Worm (Caenorhabditis elegans) whole organism, young adult: Measurements from ENCODE around the gene brap-2.

Experiments
- ceh-40 ChIP-seq: fragments of 200-800 bp; sonication (Bioruptor generic); IDR thresholded peaks from 2 replicates; pipeline ENCODE4 v1.3.6; 2022; ENCODE audit warnings: missing genetic modification characterization, missing compliant biosample characterization
- ceh-91 ChIP-seq: fragments of 200-800 bp; sonication (Bioruptor generic); IDR thresholded peaks from 2 replicates; pipeline ENCODE4 v1.3.6; 2022; ENCODE audit warnings: missing genetic modification reagents, missing genetic modification characterization, missing compliant biosample characterization
- die-1 ChIP-seq: sonication (generic microtip); optimal IDR thresholded peaks from 2 replicates; lab custom pipeline; 2016; ENCODE audit warnings: missing genotype, mild to moderate bottlenecking, missing genetic modification characterization, missing compliant biosample characterization
- rcor-1 ChIP-seq: fragments of 200-800 bp; sonication (Bioruptor generic); IDR thresholded peaks from 2 replicates; pipeline ENCODE4 v1.3.6; 2022; ENCODE audit warnings: missing genetic modification reagents, missing genetic modification characterization, missing compliant biosample characterization
- sea-2 ChIP-seq: fragments of 200-800 bp; sonication (Bioruptor generic); IDR thresholded peaks from 2 replicates; pipeline ENCODE4 v1.3.6; 2022; ENCODE audit warnings: missing genetic modification characterization, missing compliant biosample characterization
- unc-130 ChIP-seq: sonication (generic microtip); optimal IDR thresholded peaks from 2 replicates; lab custom pipeline; 2016; ENCODE audit warnings: missing genetic modification reagents, missing genetic modification characterization, missing compliant biosample characterization
- unc-62 ChIP-seq: fragments of 150-350 bp; optimal IDR thresholded peaks from 2 replicates; lab custom pipeline; 2014; ENCODE audit warnings: missing biosample characterization, missing genetic modification reagents, missing genetic modification characterization

DNA sequence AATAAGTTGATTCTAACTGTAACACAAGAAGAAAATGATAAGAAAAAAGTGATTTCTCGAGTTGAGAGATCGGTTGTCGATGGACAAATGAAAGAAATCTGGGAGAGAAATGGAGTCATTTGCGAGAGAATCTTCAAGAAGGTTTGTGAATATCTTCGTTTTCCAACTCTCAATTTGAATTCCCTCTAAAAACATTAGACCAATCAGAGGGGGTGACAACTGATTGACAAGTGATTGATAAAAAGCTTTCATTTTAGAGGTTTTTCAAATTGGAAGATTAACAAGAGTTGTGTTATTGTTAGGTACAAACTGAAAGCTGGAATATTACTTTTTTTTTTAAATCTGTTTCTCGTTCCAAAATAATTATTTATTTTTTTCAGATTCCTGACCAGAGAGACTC is 24.9 kb upstream of the brap-2 start:
- TF ChIP-seq rcor-1 (no peak), unc-62 (GFP tag; lab: Kevin White, UChicago) (no peak), die-1 (tag; lab: Kevin White, UChicago) (no peak), ceh-91 (no peak), ceh-40 (GFP tag; lab: Robert Waterston, UW) (no peak), unc-130 (GFP tag; lab: Kevin White, UChicago) (no peak), sea-2 (GFP tag; lab: Robert Waterston, UW) (no peak)
